Worm (Caenorhabditis elegans) whole organism, L4/young adult: ENCODE data around the gene C09E7.10.

Experiments used
- W03F9.2 ChIP-seq: fragments of 150-350 bp; optimal IDR thresholded peaks from 2 replicates; lab custom pipeline; 2014; ENCODE audit warnings: missing biosample characterization, missing genetic modification characterization
- dao-5 ChIP-seq: sonication (generic microtip); optimal IDR thresholded peaks from 2 replicates; lab custom pipeline; 2016; ENCODE audit warnings: missing genotype, missing genetic modification characterization, moderate library complexity, missing compliant biosample characterization
- him-1 ChIP-seq: sonication (generic microtip); optimal IDR thresholded peaks from 2 replicates; lab custom pipeline; 2016; ENCODE audit warnings: missing genotype, missing genetic modification reagents, missing genetic modification characterization, missing compliant biosample characterization

ce11 chrIII:6519949-6520348 is at the start of gene C09E7.10:
- TF ChIP-seq him-1 (tag; lab: Kevin White, UChicago) (no peak), W03F9.2 (tag; lab: Kevin White, UChicago) (no peak), dao-5 (tag; lab: Kevin White, UChicago) (no peak)
